Worm (Caenorhabditis elegans) whole organism, mixed stage, embryonic: ENCODE measurements around the gene ard-1.

Source experiments
- M03D4.4 ChIP-seq: sonication (generic microtip); optimal IDR thresholded peaks from 2 replicates; lab custom pipeline; 2017; ENCODE audit warnings: mild to moderate bottlenecking, missing genetic modification characterization, missing compliant biosample characterization
- bed-3 ChIP-seq: fragments of 200-800 bp; sonication (Bioruptor generic); optimal IDR thresholded peaks from 3 replicates; lab custom pipeline; 2018; ENCODE audit warnings: mild to moderate bottlenecking, missing genetic modification characterization, moderate library complexity, missing compliant biosample characterization
- blmp-1 ChIP-seq: fragments of 150-350 bp; optimal IDR thresholded peaks from 2 replicates; lab custom pipeline; 2014; ENCODE audit warnings: missing biosample characterization, missing genetic modification characterization
- ceh-39 ChIP-seq: fragments of 150-350 bp; optimal IDR thresholded peaks from 2 replicates; lab custom pipeline; 2014; ENCODE audit warnings: missing biosample characterization, missing genetic modification characterization
- ceh-43 ChIP-seq: fragments of 200-800 bp; sonication (Bioruptor generic); optimal IDR thresholded peaks from 2 replicates; lab custom pipeline; 2018; ENCODE audit warnings: mild to moderate bottlenecking, missing genetic modification characterization, moderate library complexity, missing compliant biosample characterization
- ceh-83 ChIP-seq: fragments of 200-800 bp; sonication (Bioruptor generic); optimal IDR thresholded peaks from 2 replicates; lab custom pipeline; 2018; ENCODE audit warnings: mild to moderate bottlenecking, missing genetic modification characterization, missing compliant biosample characterization
- ces-1 ChIP-seq: fragments of 150-350 bp; optimal IDR thresholded peaks from 2 replicates; lab custom pipeline; 2014; ENCODE audit warnings: missing biosample characterization, missing genetic modification reagents, missing genetic modification characterization
- cnd-1 ChIP-seq: fragments of 200-800 bp; sonication (Bioruptor generic); optimal IDR thresholded peaks from 2 replicates; lab custom pipeline; 2018; ENCODE audit warnings: mild to moderate bottlenecking, missing genetic modification characterization, missing compliant biosample characterization
- drap-1 ChIP-seq: fragments of 200-800 bp; sonication (Bioruptor generic); optimal IDR thresholded peaks from 3 replicates; lab custom pipeline; 2018; ENCODE audit warnings: mild to moderate bottlenecking, missing genetic modification characterization, missing compliant biosample characterization
- elt-1 ChIP-seq: sonication (generic microtip); optimal IDR thresholded peaks from 2 replicates; lab custom pipeline; 2017; ENCODE audit warnings: missing genetic modification characterization, mild to moderate bottlenecking, missing compliant biosample characterization, antibody characterized with exemption, moderate library complexity, borderline replicate concordance; ENCODE audit not compliant: insufficient read depth
- elt-3 ChIP-seq: fragments of 150-350 bp; optimal IDR thresholded peaks from 2 replicates; lab custom pipeline; 2014; ENCODE audit warnings: missing biosample characterization, missing genetic modification characterization
- flh-1 ChIP-seq: fragments of 200-800 bp; sonication (Bioruptor generic); optimal IDR thresholded peaks from 2 replicates; lab custom pipeline; 2018; ENCODE audit warnings: mild to moderate bottlenecking, missing genetic modification characterization, moderate library complexity, missing compliant biosample characterization
- ham-2 ChIP-seq: fragments of 200-800 bp; sonication (Bioruptor generic); optimal IDR thresholded peaks from 2 replicates; lab custom pipeline; 2018; ENCODE audit warnings: mild to moderate bottlenecking, missing genetic modification characterization, missing compliant biosample characterization
- hlh-1 ChIP-seq: fragments of 150-350 bp; optimal IDR thresholded peaks from 2 replicates; lab custom pipeline; 2014; ENCODE audit warnings: missing biosample characterization, missing genetic modification reagents, missing genetic modification characterization
- lin-13 ChIP-seq: fragments of 150-350 bp; optimal IDR thresholded peaks from 2 replicates; lab custom pipeline; 2014; ENCODE audit warnings: missing biosample characterization, missing genetic modification characterization
- lin-32 ChIP-seq: fragments of 200-800 bp; sonication (Bioruptor generic); optimal IDR thresholded peaks from 2 replicates; lab custom pipeline; 2018; ENCODE audit warnings: mild to moderate bottlenecking, missing genetic modification characterization, missing compliant biosample characterization
- lsy-2 ChIP-seq: fragments of 150-350 bp; optimal IDR thresholded peaks from 2 replicates; lab custom pipeline; 2014; ENCODE audit warnings: missing biosample characterization, missing genetic modification characterization
- mab-5 ChIP-seq: fragments of 150-350 bp; optimal IDR thresholded peaks from 2 replicates; lab custom pipeline; 2014; ENCODE audit warnings: missing biosample characterization, missing genetic modification characterization
- mep-1 ChIP-seq: fragments of 150-350 bp; optimal IDR thresholded peaks from 2 replicates; lab custom pipeline; 2017; ENCODE audit warnings: missing biosample characterization, missing genetic modification reagents, missing genetic modification characterization, inconsistent platforms
- mls-2 ChIP-seq: sonication (generic microtip); optimal IDR thresholded peaks from 2 replicates; lab custom pipeline; 2016; ENCODE audit warnings: mild to moderate bottlenecking, missing genetic modification characterization, moderate library complexity, missing compliant biosample characterization
- nhr-12 ChIP-seq: fragments of 150-350 bp; optimal IDR thresholded peaks from 2 replicates; lab custom pipeline; 2014; ENCODE audit warnings: missing biosample characterization, missing genetic modification characterization
- nhr-2 ChIP-seq: fragments of 150-350 bp; optimal IDR thresholded peaks from 2 replicates; lab custom pipeline; 2014; ENCODE audit warnings: missing biosample characterization, missing genetic modification characterization
- nhr-237 ChIP-seq: fragments of 150-350 bp; optimal IDR thresholded peaks from 2 replicates; lab custom pipeline; 2014; ENCODE audit warnings: missing biosample characterization, missing genetic modification characterization
- nhr-28 ChIP-seq: fragments of 150-350 bp; optimal IDR thresholded peaks from 2 replicates; lab custom pipeline; 2014; ENCODE audit warnings: missing biosample characterization, missing genetic modification characterization
- pha-4 ChIP-seq: fragments of 150-350 bp; optimal IDR thresholded peaks from 2 replicates; lab custom pipeline; 2018; ENCODE audit warnings: missing biosample characterization, missing genetic modification reagents, missing genetic modification characterization
- sem-2 ChIP-seq: fragments of 200-800 bp; sonication (Bioruptor generic); optimal IDR thresholded peaks from 2 replicates; lab custom pipeline; 2018; ENCODE audit warnings: mild to moderate bottlenecking, missing genetic modification characterization, missing compliant biosample characterization
- snpc-4 ChIP-seq: fragments of 150-350 bp; optimal IDR thresholded peaks from 2 replicates; lab custom pipeline; 2014; ENCODE audit warnings: missing biosample characterization, missing genetic modification characterization
- sptf-1 ChIP-seq: sonication (generic microtip); optimal IDR thresholded peaks from 2 replicates; lab custom pipeline; 2017; ENCODE audit warnings: mild to moderate bottlenecking, missing genetic modification characterization, moderate library complexity, missing compliant biosample characterization
- tbx-8 ChIP-seq: fragments of 200-800 bp; sonication (Bioruptor generic); optimal IDR thresholded peaks from 2 replicates; lab custom pipeline; 2018; ENCODE audit warnings: mild to moderate bottlenecking, missing genetic modification characterization, moderate library complexity, missing compliant biosample characterization
- unc-120 ChIP-seq: sonication (generic microtip); optimal IDR thresholded peaks from 2 replicates; lab custom pipeline; 2017; ENCODE audit warnings: missing genetic modification characterization, missing compliant biosample characterization; ENCODE audit not compliant: poor library complexity, severe bottlenecking
- unc-39 ChIP-seq: fragments of 150-350 bp; optimal IDR thresholded peaks from 2 replicates; lab custom pipeline; 2014; ENCODE audit warnings: missing biosample characterization, missing genetic modification characterization
- unc-62 ChIP-seq: fragments of 150-350 bp; optimal IDR thresholded peaks from 2 replicates; lab custom pipeline; 2014; ENCODE audit warnings: missing biosample characterization, missing genetic modification reagents, missing genetic modification characterization
- zip-8 ChIP-seq: fragments of 150-350 bp; optimal IDR thresholded peaks from 2 replicates; lab custom pipeline; 2014; ENCODE audit warnings: missing biosample characterization, missing genetic modification characterization

Gene ard-1

DNA sequence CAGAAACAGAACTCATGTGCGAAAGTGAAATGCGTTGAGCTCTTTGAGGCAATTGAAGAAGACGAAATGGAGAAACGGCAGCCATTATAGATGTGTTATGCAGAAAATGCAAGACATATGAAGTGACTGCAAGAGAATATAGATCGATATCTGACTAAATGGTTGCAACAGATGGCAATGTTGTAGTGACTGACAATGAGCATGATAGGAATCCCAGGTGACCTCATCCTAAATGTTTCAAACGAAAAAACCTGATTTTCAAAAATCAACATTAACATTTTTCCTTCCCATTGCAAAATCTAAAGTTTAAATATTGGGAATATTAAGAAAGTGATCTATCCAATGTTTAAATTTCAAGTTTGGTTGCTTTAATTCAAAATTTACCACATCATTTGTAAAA is 29.6 kb downstream of the ard-1 start, which contains the start of gene C08F8.15:
C08F8.15 (minus strand) TSS at position 101 of the 400 bp plus-strand sequence.
- TF ChIP-seq nhr-237 = no peak
- TF ChIP-seq blmp-1 (tag; lab: Kevin White, UChicago) = no peak
- no peak for TF ChIP-seq mab-5 (tag; lab: Kevin White, UChicago)
- no peak for TF ChIP-seq lin-13 (tag; lab: Kevin White, UChicago)
- TF ChIP-seq ces-1 (GFP tag; lab: Kevin White, UChicago) = no peak
- TF ChIP-seq nhr-28 (tag; lab: Kevin White, UChicago) = no peak
- no peak for TF ChIP-seq mep-1
- TF ChIP-seq sem-2 (GFP tag; lab: Kevin White, UChicago) = no peak
- TF ChIP-seq unc-62 = no peak
- TF ChIP-seq elt-3 = no peak
- no peak for TF ChIP-seq unc-39
- no peak for TF ChIP-seq drap-1 (GFP tag; lab: Kevin White, UChicago)
- no peak for TF ChIP-seq lsy-2 (tag; lab: Kevin White, UChicago)
- TF ChIP-seq nhr-2 (tag; lab: Kevin White, UChicago) = no peak
- TF ChIP-seq ham-2 (GFP tag; lab: Kevin White, UChicago) = no peak
- no peak for TF ChIP-seq pha-4 (tag; lab: Kevin White, UChicago)
- TF ChIP-seq M03D4.4 = no peak
- TF ChIP-seq unc-120 (tag; lab: Kevin White, UChicago) = no peak
- no peak for TF ChIP-seq nhr-12 (tag; lab: Kevin White, UChicago)

DNA sequence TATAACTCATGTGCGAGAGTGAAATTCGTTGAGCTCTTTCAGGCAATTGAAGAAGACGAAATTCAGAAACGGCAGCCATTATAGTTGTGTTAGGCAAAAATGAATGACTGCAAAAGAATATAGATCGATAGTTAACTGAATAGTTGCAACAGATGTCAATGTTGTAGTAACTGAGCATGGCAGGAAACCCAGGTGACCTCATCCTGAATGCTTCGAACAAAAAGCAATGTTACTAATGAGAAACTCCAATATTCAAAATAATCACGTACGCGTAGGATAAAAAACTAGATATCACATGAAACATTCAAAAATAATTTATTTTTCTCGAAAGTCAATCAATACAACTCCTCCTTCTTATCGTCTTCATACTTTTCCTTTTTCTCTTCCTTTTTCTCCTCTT is 31.4 kb downstream of the ard-1 start, which contains the start of gene fbxb-9:
fbxb-9 (minus strand) TSS at position 101 of the 400 bp plus-strand sequence.
- TF ChIP-seq bed-3 = no peak
- no peak for TF ChIP-seq flh-1 (GFP tag; lab: Kevin White, UChicago)
- no peak for TF ChIP-seq nhr-12 (tag; lab: Kevin White, UChicago)
- no peak for TF ChIP-seq tbx-8 (GFP tag; lab: Kevin White, UChicago)
- TF ChIP-seq hlh-1 (tag; lab: Kevin White, UChicago) = no peak
- TF ChIP-seq elt-1 (tag; lab: Kevin White, UChicago) = no peak
- TF ChIP-seq nhr-28 (tag; lab: Kevin White, UChicago) = no peak
- no peak for TF ChIP-seq ceh-39 (tag; lab: Kevin White, UChicago)
- TF ChIP-seq unc-120 (tag; lab: Kevin White, UChicago) = no peak
- TF ChIP-seq sptf-1 (tag; lab: Kevin White, UChicago) = no peak
- no peak for TF ChIP-seq blmp-1 (tag; lab: Kevin White, UChicago)
- no peak for TF ChIP-seq ces-1 (GFP tag; lab: Kevin White, UChicago)
- no peak for TF ChIP-seq mab-5 (tag; lab: Kevin White, UChicago)
- no peak for TF ChIP-seq lin-32

DNA sequence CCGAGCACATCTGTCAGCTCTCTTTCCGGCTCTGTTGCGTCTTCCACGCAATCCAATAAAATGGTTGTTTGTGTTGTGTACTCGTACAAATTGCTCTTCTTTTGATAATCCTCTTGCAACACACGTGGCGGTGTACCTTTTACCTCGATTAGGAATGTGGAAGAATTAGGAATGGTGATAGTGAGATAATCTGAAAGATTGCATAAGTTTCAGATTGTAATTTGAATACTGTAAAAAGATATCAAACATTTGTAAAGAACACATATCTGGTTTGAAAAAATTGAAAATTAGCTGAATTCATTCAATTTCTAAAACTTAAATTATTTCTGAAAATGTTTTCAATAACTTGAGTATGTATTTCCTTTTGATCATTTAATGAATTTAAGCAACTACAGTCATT is 33.8 kb downstream of the ard-1 start, which contains the start of gene C08F8.6:
C08F8.6 (minus strand) TSS at position 101 of the 400 bp plus-strand sequence.
- peak; percentile 34 for TF ChIP-seq nhr-2 (tag; lab: Kevin White, UChicago)
- no peak for TF ChIP-seq unc-120 (tag; lab: Kevin White, UChicago)

DNA sequence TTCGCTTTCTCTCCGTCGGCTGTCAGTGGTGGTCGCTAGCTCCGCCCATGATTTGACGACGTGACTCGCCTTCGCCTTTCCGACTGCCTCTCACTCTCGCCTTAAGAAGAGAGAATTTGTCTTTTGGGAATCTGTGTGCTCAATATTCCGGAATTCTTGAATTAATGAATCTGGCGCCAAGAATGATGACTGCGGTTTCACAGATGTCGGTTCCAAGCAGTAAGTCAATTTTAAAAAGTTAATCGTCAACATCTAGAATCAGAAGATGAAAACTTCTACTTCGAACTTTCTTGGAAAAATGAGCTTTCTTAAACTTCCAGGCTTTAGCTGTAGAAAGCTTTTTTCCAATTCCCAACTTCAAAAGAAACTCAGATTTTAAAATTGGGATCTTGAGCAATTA is 38.6 kb downstream of the ard-1 start, which contains the start of gene nhr-67:
nhr-67 (plus strand) TSS at position 97 of the 400 bp plus-strand sequence.
- TF ChIP-seq elt-3 (no peak), lin-13 (tag; lab: Kevin White, UChicago) (no peak), ham-2 (GFP tag; lab: Kevin White, UChicago) (no peak), nhr-237 (no peak), ceh-43 (GFP tag; lab: Kevin White, UChicago) (no peak), unc-120 (tag; lab: Kevin White, UChicago) (no peak), mls-2 (no peak), drap-1 (GFP tag; lab: Kevin White, UChicago) (no peak), unc-62 (no peak), elt-1 (tag; lab: Kevin White, UChicago) (no peak), zip-8 (tag; lab: Kevin White, UChicago) (no peak), cnd-1 (tag; lab: Kevin White, UChicago) (no peak), sem-2 (GFP tag; lab: Kevin White, UChicago) (no peak), snpc-4 (tag; lab: Kevin White, UChicago) (no peak), ceh-83 (GFP tag; lab: Kevin White, UChicago) (no peak), nhr-12 (tag; lab: Kevin White, UChicago) (no peak)
